Fruit fly (Drosophila melanogaster) whole organism, embryonic: Measurements from ENCODE around the gene nwk.

Source experiments
- ATbp ChIP-seq: fragments of 200-800 bp; sonication (Bioruptor generic); optimal IDR thresholded peaks from 2 replicates; lab custom pipeline; 2017; ENCODE audit warnings: missing biosample characterization, mild to moderate bottlenecking, missing genetic modification characterization, missing genetic modification reagents
- Abd-B ChIP-seq: fragments of 200-800 bp; sonication (Bioruptor generic); optimal IDR thresholded peaks from 2 replicates; lab custom pipeline; 2018; ENCODE audit warnings: missing biosample characterization, mild to moderate bottlenecking, missing genetic modification characterization, moderate library complexity
- Atf6 ChIP-seq: fragments of 200-800 bp; sonication (Bioruptor generic); IDR thresholded peaks from 2 replicates; pipeline ENCODE4 v1.3.6; 2022; ENCODE audit warnings: missing biosample characterization, missing genetic modification characterization
- Bgb ChIP-seq: fragments of 200-800 bp; sonication (Bioruptor generic); IDR thresholded peaks from 2 replicates; pipeline ENCODE4 v1.3.6; 2022; ENCODE audit warnings: missing biosample characterization, missing genetic modification characterization; ENCODE audit not compliant: partially characterized antibody
- CG10462 ChIP-seq: fragments of 200-800 bp; sonication (Bioruptor generic); optimal IDR thresholded peaks from 2 replicates; lab custom pipeline; 2016; ENCODE audit warnings: missing biosample characterization, missing genetic modification characterization
- CG12942 ChIP-seq: fragments of 200-800 bp; sonication (Bioruptor generic); optimal IDR thresholded peaks from 3 replicates; lab custom pipeline; 2016; ENCODE audit warnings: missing biosample characterization, missing genetic modification characterization
- CG13296 ChIP-seq: fragments of 200-800 bp; sonication (Bioruptor generic); optimal IDR thresholded peaks from 3 replicates; lab custom pipeline; 2018; ENCODE audit warnings: missing biosample characterization, mild to moderate bottlenecking, missing genetic modification characterization
- CG14050 ChIP-seq: fragments of 200-800 bp; sonication (Bioruptor generic); IDR thresholded peaks from 3 replicates; pipeline ENCODE4 v1.3.6; 2022; ENCODE audit warnings: missing biosample characterization, missing genetic modification characterization
- CG14667 ChIP-seq: fragments of 200-800 bp; sonication (Bioruptor generic); IDR thresholded peaks from 2 replicates; pipeline ENCODE4 v1.3.6; 2022; ENCODE audit warnings: missing biosample characterization, missing genetic modification characterization
- CG15601 ChIP-seq: fragments of 200-800 bp; sonication (Bioruptor generic); optimal IDR thresholded peaks from 3 replicates; lab custom pipeline; 2019; ENCODE audit warnings: missing biosample characterization, mild to moderate bottlenecking, missing genetic modification characterization, moderate library complexity
- CG16863 ChIP-seq: fragments of 200-800 bp; sonication (Bioruptor generic); optimal IDR thresholded peaks from 3 replicates; lab custom pipeline; 2016; ENCODE audit warnings: missing biosample characterization, missing genetic modification characterization
- CG2116 ChIP-seq: fragments of 200-800 bp; sonication (Bioruptor generic); optimal IDR thresholded peaks from 3 replicates; lab custom pipeline; 2018; ENCODE audit warnings: missing biosample characterization, mild to moderate bottlenecking, missing genetic modification characterization
- CG2120 ChIP-seq: fragments of 200-800 bp; sonication (Bioruptor generic); optimal IDR thresholded peaks from 3 replicates; lab custom pipeline; 2016; ENCODE audit warnings: missing biosample characterization, missing genetic modification characterization
- CG2202 ChIP-seq: fragments of 200-800 bp; sonication (Bioruptor generic); optimal IDR thresholded peaks from 2 replicates; lab custom pipeline; 2018; ENCODE audit warnings: missing biosample characterization, mild to moderate bottlenecking, missing genetic modification characterization
- CG3065 ChIP-seq: fragments of 200-800 bp; sonication (Bioruptor generic); optimal IDR thresholded peaks from 2 replicates; lab custom pipeline; 2016; ENCODE audit warnings: missing biosample characterization, missing genetic modification characterization
- CG5953 ChIP-seq: fragments of 200-800 bp; sonication (Bioruptor generic); IDR thresholded peaks from 2 replicates; pipeline ENCODE4 v1.3.6; 2022; ENCODE audit warnings: missing biosample characterization, missing genetic modification characterization
- CG6683 ChIP-seq: fragments of 200-800 bp; sonication (Bioruptor generic); optimal IDR thresholded peaks from 2 replicates; lab custom pipeline; 2017; ENCODE audit warnings: missing biosample characterization, mild to moderate bottlenecking, missing genetic modification characterization, missing genetic modification reagents
- CG7963 ChIP-seq: fragments of 200-800 bp; sonication (Bioruptor generic); IDR thresholded peaks from 3 replicates; pipeline ENCODE4 v1.3.6; 2022; ENCODE audit warnings: missing biosample characterization, missing genetic modification characterization; ENCODE audit not compliant: partially characterized antibody
- CG8765 ChIP-seq: fragments of 200-800 bp; sonication (Bioruptor generic); IDR thresholded peaks from 2 replicates; pipeline ENCODE4 v1.3.6; 2022; ENCODE audit warnings: missing biosample characterization, missing genetic modification characterization
- D ChIP-seq, 2 experiments: fragments of 200-800 bp in 1 of 2; fragments of >200 bp in 1 of 2; sonication (Bioruptor generic) in 1 of 2; optimal IDR thresholded peaks; 2 replicates in 1 of 2; 3 replicates in 1 of 2; lab custom pipeline; 2017; ENCODE audit warnings: mild to moderate bottlenecking in 1 of 2, missing biosample characterization in 1 of 2, missing genetic modification characterization in 1 of 2, missing genetic modification reagents in 1 of 2
- Deaf1 ChIP-seq: fragments of 200-800 bp; optimal IDR thresholded peaks from 3 replicates; lab custom pipeline; 2019; ENCODE audit warnings: missing biosample characterization, mild to moderate bottlenecking, missing genetic modification characterization, moderate library complexity
- Dip3 ChIP-seq: fragments of 200-800 bp; sonication (Bioruptor generic); optimal IDR thresholded peaks from 3 replicates; lab custom pipeline; 2016; ENCODE audit warnings: missing biosample characterization, missing genetic modification characterization
- Doc3 ChIP-seq: fragments of 200-800 bp; sonication (Bioruptor generic); IDR thresholded peaks from 3 replicates; pipeline ENCODE4 v1.3.6; 2022; ENCODE audit warnings: missing biosample characterization, missing genetic modification characterization; ENCODE audit not compliant: partially characterized antibody
- Fer2 ChIP-seq: fragments of 200-800 bp; sonication (Bioruptor generic); optimal IDR thresholded peaks from 2 replicates; lab custom pipeline; 2018; ENCODE audit warnings: missing biosample characterization, mild to moderate bottlenecking, missing genetic modification characterization, moderate library complexity
- Fer3 ChIP-seq: fragments of 200-800 bp; sonication (Bioruptor generic); optimal IDR thresholded peaks from 2 replicates; lab custom pipeline; 2018; ENCODE audit warnings: missing biosample characterization, mild to moderate bottlenecking, missing genetic modification characterization, moderate library complexity
- Hmr ChIP-seq: fragments of 200-800 bp; sonication (Bioruptor generic); optimal IDR thresholded peaks from 3 replicates; lab custom pipeline; 2017; ENCODE audit warnings: mild to moderate bottlenecking, missing biosample characterization, missing genetic modification reagents, missing genetic modification characterization
- Hr3 ChIP-seq: fragments of 200-800 bp; sonication (Bioruptor generic); optimal IDR thresholded peaks from 3 replicates; lab custom pipeline; 2016; ENCODE audit warnings: missing biosample characterization, missing genetic modification characterization
- MESR4 ChIP-seq: fragments of 200-800 bp; sonication (Bioruptor generic); optimal IDR thresholded peaks from 2 replicates; lab custom pipeline; 2018; ENCODE audit warnings: missing biosample characterization, mild to moderate bottlenecking, missing genetic modification characterization, moderate library complexity
- Meics ChIP-seq: fragments of 200-800 bp; sonication (Bioruptor generic); optimal IDR thresholded peaks from 2 replicates; lab custom pipeline; 2017; ENCODE audit warnings: missing biosample characterization, mild to moderate bottlenecking, missing genetic modification characterization
- Myb ChIP-seq: fragments of 200-800 bp; sonication (Bioruptor generic); optimal IDR thresholded peaks from 2 replicates; lab custom pipeline; 2016; ENCODE audit warnings: missing biosample characterization, missing genetic modification characterization
- Sin3A ChIP-seq: fragments of >200 bp; optimal IDR thresholded peaks from 2 replicates; lab custom pipeline; 2018
- Trl ChIP-seq, 3 experiments: fragments of >200 bp in 2 of 3; fragments of 200-800 bp in 1 of 3; sonication (Bioruptor generic) in 1 of 3; optimal IDR thresholded peaks; 2 replicates in 1 of 3; 3 replicates in 2 of 3; lab custom pipeline; 2016 to 2017; ENCODE audit warnings: missing biosample characterization in 1 of 3, missing genetic modification characterization in 1 of 3
- ac ChIP-seq: fragments of 200-800 bp; sonication (Bioruptor generic); optimal IDR thresholded peaks from 3 replicates; lab custom pipeline; 2017; ENCODE audit warnings: missing biosample characterization, mild to moderate bottlenecking, missing genetic modification characterization
- bab2 ChIP-seq: fragments of 200-800 bp; sonication (Bioruptor generic); optimal IDR thresholded peaks from 2 replicates; lab custom pipeline; 2016; ENCODE audit warnings: missing biosample characterization, missing genetic modification characterization
- crol ChIP-seq: fragments of 200-800 bp; sonication (Bioruptor generic); IDR thresholded peaks from 2 replicates; pipeline ENCODE4 v1.3.6; 2022; ENCODE audit warnings: missing biosample characterization, missing genetic modification characterization
- fd64A ChIP-seq: fragments of 200-800 bp; sonication (Bioruptor generic); optimal IDR thresholded peaks from 3 replicates; lab custom pipeline; 2018; ENCODE audit warnings: missing biosample characterization, mild to moderate bottlenecking, missing genetic modification characterization
- ham ChIP-seq: fragments of 200-800 bp; sonication (Bioruptor generic); IDR thresholded peaks from 2 replicates; pipeline ENCODE4 v1.3.6; 2022; ENCODE audit warnings: missing biosample characterization, missing genetic modification characterization
- ind ChIP-seq: fragments of 200-800 bp; sonication (Bioruptor generic); optimal IDR thresholded peaks from 3 replicates; lab custom pipeline; 2016; ENCODE audit warnings: missing biosample characterization, missing genetic modification characterization
- jumu ChIP-seq: fragments of 200-800 bp; sonication (Bioruptor generic); optimal IDR thresholded peaks from 3 replicates; lab custom pipeline; 2016; ENCODE audit warnings: missing biosample characterization, missing genetic modification characterization
- knrl ChIP-seq: fragments of 200-800 bp; sonication (Bioruptor generic); IDR thresholded peaks from 3 replicates; pipeline ENCODE4 v1.3.6; 2022; ENCODE audit warnings: missing biosample characterization, missing genetic modification characterization; ENCODE audit not compliant: partially characterized antibody
- maf-S ChIP-seq: fragments of 200-800 bp; sonication (Bioruptor generic); optimal IDR thresholded peaks from 2 replicates; lab custom pipeline; 2016; ENCODE audit warnings: missing biosample characterization, missing genetic modification characterization
- mirr ChIP-seq: fragments of 200-800 bp; sonication (Bioruptor generic); optimal IDR thresholded peaks from 3 replicates; lab custom pipeline; 2018; ENCODE audit warnings: missing biosample characterization, mild to moderate bottlenecking, missing genetic modification characterization
- pros ChIP-seq: fragments of 200-800 bp; sonication (Bioruptor generic); optimal IDR thresholded peaks from 3 replicates; lab custom pipeline; 2019; ENCODE audit warnings: missing biosample characterization, mild to moderate bottlenecking, missing genetic modification characterization, moderate library complexity
- ranshi ChIP-seq: fragments of 200-800 bp; sonication (Bioruptor generic); IDR thresholded peaks from 2 replicates; pipeline ENCODE4 v1.3.6; 2022; ENCODE audit warnings: missing biosample characterization, missing genetic modification characterization
- stc ChIP-seq: fragments of 200-800 bp; sonication (Bioruptor generic); IDR thresholded peaks from 2 replicates; pipeline ENCODE4 v1.3.6; 2022; ENCODE audit warnings: missing biosample characterization, missing genetic modification characterization
- trem ChIP-seq: fragments of 200-800 bp; optimal IDR thresholded peaks from 3 replicates; lab custom pipeline; 2019; ENCODE audit warnings: missing biosample characterization, mild to moderate bottlenecking, missing genetic modification characterization, moderate library complexity
- twi ChIP-seq: fragments of 200-800 bp; optimal IDR thresholded peaks from 2 replicates; lab custom pipeline; 2019; ENCODE audit warnings: missing biosample characterization, mild to moderate bottlenecking, missing genetic modification characterization, moderate library complexity
- vnd ChIP-seq: fragments of 200-800 bp; sonication (Bioruptor generic); IDR thresholded peaks from 3 replicates; pipeline ENCODE4 v1.3.6; 2022; ENCODE audit warnings: missing biosample characterization, missing genetic modification characterization; ENCODE audit not compliant: partially characterized antibody

The nwk gene

DNA sequence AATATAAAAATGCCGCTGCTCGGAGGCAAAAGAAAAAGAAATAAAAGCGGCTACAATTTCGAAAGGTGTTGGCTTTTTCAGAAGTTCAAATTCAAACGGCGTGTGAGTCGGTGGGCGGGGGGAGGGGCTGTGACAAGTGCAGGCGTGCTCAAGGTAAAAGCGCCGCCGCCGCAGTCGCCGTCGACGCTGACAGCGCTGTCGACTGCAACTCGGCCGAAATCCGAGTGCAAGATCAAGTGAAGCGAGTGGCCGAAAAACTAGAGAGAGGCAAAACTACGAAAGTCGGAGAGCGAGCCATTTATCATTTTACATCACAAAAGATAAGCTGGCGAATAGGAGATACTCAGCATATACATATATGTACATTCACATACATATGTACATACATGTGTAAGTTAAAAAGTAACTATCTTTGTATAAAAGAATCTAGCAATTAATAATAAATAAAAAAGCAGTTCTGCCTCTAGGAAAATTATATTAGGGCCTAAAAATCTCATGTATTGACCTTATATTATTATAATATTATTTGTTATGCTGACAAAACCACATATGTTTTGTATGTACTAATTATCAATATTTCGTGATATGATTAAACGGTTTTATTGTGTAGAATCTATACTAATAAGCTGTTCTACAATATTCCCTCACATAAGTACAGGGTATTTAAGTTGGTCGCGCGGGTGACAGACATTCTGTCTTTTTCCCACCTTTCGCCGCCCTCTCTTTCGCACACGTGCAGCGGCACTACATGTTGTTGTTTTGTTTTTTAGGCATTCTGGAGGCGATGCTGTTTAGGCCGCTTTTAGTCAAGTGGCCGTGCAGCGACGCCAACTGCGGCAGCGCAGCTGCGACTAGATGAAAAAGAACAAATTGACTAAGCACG lies 8.7 kb upstream of the nwk start (continued):
- no peak for TF ChIP-seq CG14050 (GFP tag; lab: Robert Waterston, UW)
- no peak for TF ChIP-seq CG8765 (GFP tag; lab: Robert Waterston, UW)
- no peak for TF ChIP-seq ac (GFP tag; lab: Kevin White, UChicago)
- peak; percentile 44 for TF ChIP-seq CG3065 (GFP tag; lab: Kevin White, UChicago)
- no peak for TF ChIP-seq CG6683 (GFP tag; lab: Kevin White, UChicago)
- TF ChIP-seq Atf6 (GFP tag; lab: Robert Waterston, UW), result no peak
- no peak for TF ChIP-seq D (optimal IDR thresholded peaks at IDR 0.05; lab: Kevin White, UChicago)
- TF ChIP-seq D (GFP tag; optimal IDR thresholded peaks at IDR 0.05; lab: Kevin White, UChicago), result peak; percentile 75
- TF ChIP-seq CG5953, result no peak
- no peak for TF ChIP-seq CG16863
- TF ChIP-seq CG14667 (GFP tag; lab: Robert Waterston, UW), result no peak
- peak; percentile 38 for TF ChIP-seq CG2116 (GFP tag; lab: Kevin White, UChicago)
- TF ChIP-seq MESR4 (GFP tag; lab: Kevin White, UChicago), result no peak
- TF ChIP-seq stc (GFP tag; lab: Robert Waterston, UW), result no peak
- TF ChIP-seq bab2 (GFP tag; lab: Kevin White, UChicago), result no peak
- TF ChIP-seq Hr3 (GFP tag; lab: Kevin White, UChicago), result peak; percentile 71
- no peak for TF ChIP-seq Sin3A (lab: Kevin White, UChicago)
- TF ChIP-seq maf-S, result no peak
- TF ChIP-seq ATbp (GFP tag; lab: Kevin White, UChicago), result peak; percentile 58
- no peak for TF ChIP-seq fd64A (GFP tag; lab: Kevin White, UChicago)
- TF ChIP-seq trem (tag; lab: Kevin White, UChicago), result peak; percentile 55
- TF ChIP-seq CG12942 (GFP tag; lab: Kevin White, UChicago), result peak; percentile 23
- TF ChIP-seq CG2202 (tag; lab: Kevin White, UChicago), result peak; percentile 61
- peak; percentile 48 for TF ChIP-seq ind (GFP tag; lab: Kevin White, UChicago)
- TF ChIP-seq Trl (optimal IDR thresholded peaks at IDR 0.05; lab: Kevin White, UChicago), result peak; percentile 18 to 51
- no peak for TF ChIP-seq Trl (GFP tag; optimal IDR thresholded peaks at IDR 0.05; lab: Kevin White, UChicago)
- TF ChIP-seq ranshi (GFP tag; lab: Robert Waterston, UW), result 0 out of 2 replicates have a peak, but pooled peaks have one; percentile 4
- TF ChIP-seq CG13296, result peak; percentile 39
- TF ChIP-seq CG15601 (tag; lab: Kevin White, UChicago), result peak; percentile 75
- peak; percentile 45 for TF ChIP-seq Meics (GFP tag; lab: Kevin White, UChicago)
- TF ChIP-seq Dip3, result no peak
- peak; percentile 44 for TF ChIP-seq Hmr
- no peak for TF ChIP-seq Bgb (GFP tag; lab: Robert Waterston, UW)
- peak; percentile 33 for TF ChIP-seq Fer3 (tag; lab: Kevin White, UChicago)
- no peak for TF ChIP-seq vnd
- peak; percentile 35 for TF ChIP-seq CG2120
- no peak for TF ChIP-seq Fer2 (tag; lab: Kevin White, UChicago)
- TF ChIP-seq Doc3 (GFP tag; lab: Robert Waterston, UW), result no peak
- TF ChIP-seq ham (GFP tag; lab: Robert Waterston, UW), result no peak
- no peak for TF ChIP-seq mirr
- peak; percentile 67 for TF ChIP-seq Deaf1 (tag; lab: Kevin White, UChicago)
- no peak for TF ChIP-seq knrl (GFP tag; lab: Robert Waterston, UW)
- TF ChIP-seq pros (GFP tag; lab: Kevin White, UChicago), result peak; percentile 14
- peak; percentile 63 for TF ChIP-seq CG10462 (GFP tag; lab: Kevin White, UChicago)
- no peak for TF ChIP-seq jumu (GFP tag; lab: Kevin White, UChicago)
- TF ChIP-seq CG7963, result no peak
- TF ChIP-seq Abd-B (GFP tag; lab: Kevin White, UChicago), result no peak
- TF ChIP-seq twi (tag; lab: Kevin White, UChicago), result peak; percentile 54
- peak; percentile 83 for TF ChIP-seq crol (GFP tag; lab: Robert Waterston, UW)
- no peak for TF ChIP-seq Myb (GFP tag; lab: Kevin White, UChicago)
